Worm (Caenorhabditis elegans): ENCODE data around the gene M28.4.

DNA sequence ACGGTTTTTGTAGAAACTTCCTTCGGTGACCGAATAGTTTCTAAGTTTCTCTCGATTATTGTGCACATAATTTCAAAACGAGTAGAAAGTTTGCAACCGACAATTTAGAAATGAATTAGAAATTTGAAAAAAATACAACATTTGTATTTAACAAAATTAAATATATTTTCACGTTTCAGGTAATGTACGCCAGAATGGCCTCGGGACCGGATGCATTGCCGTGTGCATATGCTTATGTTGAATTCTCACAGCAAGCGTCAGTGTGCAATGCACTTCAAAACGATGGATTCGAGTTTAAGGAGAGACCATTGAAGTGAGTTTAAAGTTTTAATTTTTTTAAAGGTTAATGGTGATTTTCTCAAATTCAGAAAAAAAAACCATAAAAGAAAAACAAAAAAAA, 17.4 kb downstream of the M28.4 start, which contains the start of gene marc-2:
- TF ChIP-seq ztf-29 (GFP tag; IDR thresholded peaks at IDR 0.05) (no peak), med-1 (GFP tag; optimal IDR thresholded peaks at IDR 0.05; ENCODE audit: insufficient read depth) (no peak), flt-1 (GFP tag; IDR thresholded peaks at IDR 0.05) (no peak), T22C8.4 (GFP tag; IDR thresholded peaks at IDR 0.05) (no peak), klf-2 (GFP tag; conservative IDR thresholded peaks at IDR 0.05) (no peak)
